Fruit fly (Drosophila melanogaster): Measurements from ENCODE around the gene beg.

The beg gene

DNA sequence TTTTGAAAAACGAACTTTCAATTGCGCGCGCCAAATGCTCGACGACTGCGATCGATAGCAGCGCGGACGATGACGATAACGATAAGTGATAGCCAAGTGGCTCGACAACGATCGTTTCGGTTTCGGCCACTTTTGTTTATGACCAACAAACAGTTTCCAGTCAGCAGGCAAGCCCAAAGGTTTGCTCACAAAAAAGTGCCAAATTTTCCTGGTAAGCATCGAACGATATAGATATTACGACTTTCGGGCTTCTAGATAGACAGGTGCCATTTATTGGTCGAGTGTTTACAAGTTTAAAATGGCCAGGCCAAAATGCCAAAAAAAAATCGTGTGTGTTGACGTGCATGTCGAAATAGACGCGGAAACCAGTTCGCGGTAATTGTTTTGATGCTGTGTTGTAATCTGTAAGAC lies 20.0 kb downstream of the beg start, which contains the start of gene CG7724 (continued):
- TF ChIP-seq Sry-β (GFP tag; optimal IDR thresholded peaks at IDR 0.05) (no peak), toy (GFP tag; IDR thresholded peaks at IDR 0.05) (no peak), jigr1 (GFP tag; IDR thresholded peaks at IDR 0.05) (no peak), aop (GFP tag; IDR thresholded peaks at IDR 0.05) (no peak), CG14050 (GFP tag; IDR thresholded peaks at IDR 0.05) (no peak), CG31441 (GFP tag; IDR thresholded peaks at IDR 0.05) (no peak), lab (GFP tag; optimal IDR thresholded peaks at IDR 0.05) (no peak), onecut (GFP tag; IDR thresholded peaks at IDR 0.05) (no peak), otp (GFP tag; IDR thresholded peaks at IDR 0.05) (no peak), CG4730 (GFP tag; IDR thresholded peaks at IDR 0.05) (no peak), slbo (GFP tag; IDR thresholded peaks at IDR 0.05) (no peak), unpg (GFP tag; optimal IDR thresholded peaks at IDR 0.05) (no peak), CG17361 (GFP tag; IDR thresholded peaks at IDR 0.05) (no peak), ken (GFP tag; IDR thresholded peaks at IDR 0.05) (no peak), Oli (tag; optimal IDR thresholded peaks at IDR 0.05) (no peak), cato (GFP tag; optimal IDR thresholded peaks at IDR 0.05; ENCODE audit: borderline replicate concordance) (no peak), Mad (GFP tag; optimal IDR thresholded peaks at IDR 0.05) (no peak), gcm2 (GFP tag; optimal IDR thresholded peaks at IDR 0.05) (no peak), bab2 (GFP tag; optimal IDR thresholded peaks at IDR 0.05) (no peak), CG9932 (GFP tag; IDR thresholded peaks at IDR 0.05) (no peak), CG15601 (tag; optimal IDR thresholded peaks at IDR 0.05) (no peak), repo (GFP tag; optimal IDR thresholded peaks at IDR 0.05) (peak; percentile 10), CG7839 (tag; optimal IDR thresholded peaks at IDR 0.05) (no peak), Elba2 (GFP tag; optimal IDR thresholded peaks at IDR 0.05) (no peak), CG7987 (GFP tag; optimal IDR thresholded peaks at IDR 0.05) (no peak), phol (tag; optimal IDR thresholded peaks at IDR 0.05) (no peak), wdn (GFP tag; IDR thresholded peaks at IDR 0.05) (no peak), CG10274 (GFP tag; optimal IDR thresholded peaks at IDR 0.05) (no peak), CG4707 (GFP tag; optimal IDR thresholded peaks at IDR 0.05) (no peak), br (optimal IDR thresholded peaks at IDR 0.05) (no peak), trh (GFP tag; optimal IDR thresholded peaks at IDR 0.05) (no peak), CG18476 (GFP tag; optimal IDR thresholded peaks at IDR 0.05) (no peak), gsb-n (tag; optimal IDR thresholded peaks at IDR 0.05) (no peak), esg (GFP tag; conservative IDR thresholded peaks at IDR 0.05) (no peak), ci (GFP tag; IDR thresholded peaks at IDR 0.05) (no peak; the same call in 2 of the 3 replicates), CG8281 (tag; optimal IDR thresholded peaks at IDR 0.05) (no peak), CG13894 (tag; optimal IDR thresholded peaks at IDR 0.05) (peak; percentile 55), CG9437 (GFP tag; optimal IDR thresholded peaks at IDR 0.05) (no peak), CG10321 (GFP tag; IDR thresholded peaks at IDR 0.05) (no peak), B-H2 (GFP tag; optimal IDR thresholded peaks at IDR 0.05) (no peak), tup (GFP tag; optimal IDR thresholded peaks at IDR 0.05) (no peak), HmgZ (tag; optimal IDR thresholded peaks at IDR 0.05) (peak; percentile 35), crc (GFP tag; optimal IDR thresholded peaks at IDR 0.05) (no peak), nerfin-1 (tag; optimal IDR thresholded peaks at IDR 0.05) (no peak), CG17802 (tag; optimal IDR thresholded peaks at IDR 0.05) (no peak), MBD-R2 (GFP tag; IDR thresholded peaks at IDR 0.05) (peak; percentile 39; the same call in 1 of the 2 replicates), CG15011 (GFP tag; optimal IDR thresholded peaks at IDR 0.05) (no peak), CG9817 (tag; optimal IDR thresholded peaks at IDR 0.05) (no peak), MESR4 (GFP tag; optimal IDR thresholded peaks at IDR 0.05) (no peak), Xrp1 (GFP tag; IDR thresholded peaks at IDR 0.05) (0 out of 2 replicates have a peak, but pooled peaks have one; percentile 6), CG30403 (GFP tag; optimal IDR thresholded peaks at IDR 0.05) (no peak), p53 (GFP tag; optimal IDR thresholded peaks at IDR 0.05) (no peak), CG11093 (GFP tag; IDR thresholded peaks at IDR 0.05) (no peak)

Measured in whole organism, embryonic.